Worm (Caenorhabditis elegans) whole organism, young adult: ENCODE measurements around the gene C06H5.8.
A peak's percentile ranks its signal among the peaks of the same experiment; 100 is the strongest.

Experiments used
- B0019.2 ChIP-seq: fragments of 200-800 bp; sonication (Bioruptor generic); conservative IDR thresholded peaks from 2 replicates; pipeline ENCODE4 v1.3.6; 2022; ENCODE audit warnings: missing genetic modification reagents, missing genetic modification characterization, missing compliant biosample characterization
- D2030.7 ChIP-seq: fragments of 200-800 bp; sonication (Bioruptor generic); IDR thresholded peaks from 2 replicates; pipeline ENCODE4 v1.3.6; 2022; ENCODE audit warnings: missing genetic modification reagents, missing genetic modification characterization, missing compliant biosample characterization
- F10E7.11 ChIP-seq: sonication (generic microtip); optimal IDR thresholded peaks from 2 replicates; lab custom pipeline; 2017; ENCODE audit warnings: mild to moderate bottlenecking, missing genetic modification characterization, moderate library complexity, missing compliant biosample characterization
- F57C9.4 ChIP-seq: sonication (generic microtip); optimal IDR thresholded peaks from 2 replicates; lab custom pipeline; 2017; ENCODE audit warnings: mild to moderate bottlenecking, missing genetic modification characterization, missing compliant biosample characterization
- K11D2.4 ChIP-seq: fragments of 200-800 bp; sonication (Bioruptor generic); IDR thresholded peaks from 2 replicates; pipeline ENCODE4 v1.3.6; 2022; ENCODE audit warnings: missing genetic modification reagents, missing genetic modification characterization, missing compliant biosample characterization
- Y67H2A.10 ChIP-seq: fragments of 200-800 bp; sonication (Bioruptor generic); conservative IDR thresholded peaks from 2 replicates; pipeline ENCODE4 v1.3.6; 2022; ENCODE audit warnings: missing genetic modification reagents, missing genetic modification characterization, missing compliant biosample characterization
- ZK185.1 ChIP-seq: sonication (generic microtip); optimal IDR thresholded peaks from 2 replicates; lab custom pipeline; 2016; ENCODE audit warnings: mild to moderate bottlenecking, missing genetic modification characterization, missing compliant biosample characterization; ENCODE audit not compliant: poor library complexity, severe bottlenecking
- akir-1 ChIP-seq: fragments of 200-800 bp; sonication (Bioruptor generic); optimal IDR thresholded peaks from 2 replicates; lab custom pipeline; 2018; ENCODE audit warnings: mild to moderate bottlenecking, missing genetic modification characterization, moderate library complexity, missing compliant biosample characterization
- atf-7 ChIP-seq: sonication (generic microtip); optimal IDR thresholded peaks from 2 replicates; lab custom pipeline; 2017; ENCODE audit warnings: mild to moderate bottlenecking, missing genetic modification characterization, missing compliant biosample characterization
- attf-3 ChIP-seq: fragments of 200-800 bp; sonication (Bioruptor generic); conservative IDR thresholded peaks from 2 replicates; pipeline ENCODE4 v1.3.6; 2022; ENCODE audit warnings: missing genetic modification reagents, missing genetic modification characterization, missing compliant biosample characterization
- bed-2 ChIP-seq: fragments of 200-800 bp; sonication (Bioruptor generic); IDR thresholded peaks from 2 replicates; pipeline ENCODE4 v1.3.6; 2022; ENCODE audit warnings: missing genetic modification reagents, missing genetic modification characterization, missing compliant biosample characterization
- ceh-58 ChIP-seq: fragments of 200-800 bp; sonication (Bioruptor generic); IDR thresholded peaks from 2 replicates; pipeline ENCODE4 v1.3.6; 2022; ENCODE audit warnings: missing genetic modification characterization, missing compliant biosample characterization
- ceh-79 ChIP-seq: sonication (generic microtip); optimal IDR thresholded peaks from 2 replicates; lab custom pipeline; 2017; ENCODE audit warnings: mild to moderate bottlenecking, missing genetic modification characterization, missing compliant biosample characterization
- dox-1 ChIP-seq: fragments of 200-800 bp; sonication (Bioruptor generic); IDR thresholded peaks from 2 replicates; pipeline ENCODE4 v1.3.6; 2022; ENCODE audit warnings: missing genetic modification reagents, missing genetic modification characterization, missing compliant biosample characterization
- dpff-1 ChIP-seq: sonication (generic microtip); optimal IDR thresholded peaks from 2 replicates; lab custom pipeline; 2017; ENCODE audit warnings: mild to moderate bottlenecking, missing genetic modification characterization, missing compliant biosample characterization
- egl-44 ChIP-seq: fragments of 200-800 bp; sonication (Bioruptor generic); IDR thresholded peaks from 2 replicates; pipeline ENCODE4 v1.3.6; 2022; ENCODE audit warnings: missing genetic modification reagents, missing genetic modification characterization, missing compliant biosample characterization
- egrh-3 ChIP-seq: fragments of 200-800 bp; sonication (Bioruptor generic); IDR thresholded peaks from 2 replicates; pipeline ENCODE4 v1.3.6; 2022; ENCODE audit warnings: missing genetic modification reagents, missing genetic modification characterization, missing compliant biosample characterization
- ekl-4 ChIP-seq: fragments of 200-800 bp; sonication (Bioruptor generic); IDR thresholded peaks from 2 replicates; pipeline ENCODE4 v1.3.6; 2022; ENCODE audit warnings: missing genetic modification reagents, missing genetic modification characterization, missing compliant biosample characterization
- fkh-3 ChIP-seq: sonication (generic microtip); optimal IDR thresholded peaks from 2 replicates; lab custom pipeline; 2016; ENCODE audit warnings: mild to moderate bottlenecking, missing genetic modification characterization, missing compliant biosample characterization
- gei-17 ChIP-seq: fragments of 200-800 bp; sonication (Bioruptor generic); optimal IDR thresholded peaks from 2 replicates; lab custom pipeline; 2018; ENCODE audit warnings: mild to moderate bottlenecking, missing genetic modification characterization, missing compliant biosample characterization
- madf-10 ChIP-seq: sonication (generic microtip); optimal IDR thresholded peaks from 2 replicates; lab custom pipeline; 2016; ENCODE audit warnings: mild to moderate bottlenecking, missing genetic modification characterization, missing compliant biosample characterization
- madf-3 ChIP-seq: fragments of 200-800 bp; sonication (Bioruptor generic); IDR thresholded peaks from 2 replicates; pipeline ENCODE4 v1.3.6; 2022; ENCODE audit warnings: missing genetic modification reagents, missing genetic modification characterization, missing compliant biosample characterization
- mcd-1 ChIP-seq: fragments of 200-800 bp; sonication (Bioruptor generic); IDR thresholded peaks from 2 replicates; pipeline ENCODE4 v1.3.6; 2022; ENCODE audit warnings: missing genetic modification reagents, missing genetic modification characterization, missing compliant biosample characterization
- nhr-27 ChIP-seq: fragments of 200-800 bp; sonication (Bioruptor generic); optimal IDR thresholded peaks from 2 replicates; lab custom pipeline; 2018; ENCODE audit warnings: mild to moderate bottlenecking, missing genetic modification characterization, moderate library complexity, missing compliant biosample characterization
- pbrm-1 ChIP-seq: fragments of 200-800 bp; sonication (Bioruptor generic); IDR thresholded peaks from 2 replicates; pipeline ENCODE4 v1.3.6; 2022; ENCODE audit warnings: missing genetic modification reagents, missing genetic modification characterization, missing compliant biosample characterization
- rcor-1 ChIP-seq: fragments of 200-800 bp; sonication (Bioruptor generic); IDR thresholded peaks from 2 replicates; pipeline ENCODE4 v1.3.6; 2022; ENCODE audit warnings: missing genetic modification reagents, missing genetic modification characterization, missing compliant biosample characterization
- snpc-1.3 ChIP-seq: sonication (generic microtip); optimal IDR thresholded peaks from 2 replicates; lab custom pipeline; 2017; ENCODE audit warnings: missing genetic modification characterization, mild to moderate bottlenecking, missing compliant biosample characterization, antibody characterized with exemption, moderate library complexity, missing genotype, missing genetic modification reagents; ENCODE audit not compliant: insufficient read depth
- snpc-3.4 ChIP-seq: sonication (generic microtip); optimal IDR thresholded peaks from 2 replicates; lab custom pipeline; 2017; ENCODE audit warnings: missing genetic modification characterization, mild to moderate bottlenecking, missing compliant biosample characterization, antibody characterized with exemption, moderate library complexity, missing genotype, missing genetic modification reagents
- snpc-4 ChIP-seq, 5 experiments: fragments of 150-350 bp in 1 of 5; sonication (generic microtip) in 4 of 5; optimal IDR thresholded peaks; 2 replicates each; lab custom pipeline; 2014 to 2018; ENCODE audit warnings: missing genetic modification characterization in 5 of 5, missing biosample characterization in 3 of 5, antibody characterized with exemption in 2 of 5, mild to moderate bottlenecking in 2 of 5, missing compliant biosample characterization in 2 of 5, missing genotype in 2 of 5, moderate library complexity in 2 of 5, missing genetic modification reagents in 1 of 5
- sptf-2 ChIP-seq: fragments of 200-800 bp; sonication (Bioruptor generic); optimal IDR thresholded peaks from 2 replicates; lab custom pipeline; 2018; ENCODE audit warnings: mild to moderate bottlenecking, missing genetic modification characterization, missing compliant biosample characterization
- zfh-2 ChIP-seq: fragments of 200-800 bp; sonication (Bioruptor generic); conservative IDR thresholded peaks from 2 replicates; pipeline ENCODE4 v1.3.6; 2022; ENCODE audit warnings: missing genetic modification reagents, missing genetic modification characterization, missing compliant biosample characterization
- ztf-18 ChIP-seq: sonication (generic microtip); optimal IDR thresholded peaks from 2 replicates; lab custom pipeline; 2016; ENCODE audit warnings: missing genotype, mild to moderate bottlenecking, missing genetic modification characterization, missing compliant biosample characterization
- ztf-22 ChIP-seq: fragments of 200-800 bp; sonication (Bioruptor generic); optimal IDR thresholded peaks from 2 replicates; lab custom pipeline; 2018; ENCODE audit warnings: mild to moderate bottlenecking, missing genetic modification characterization, moderate library complexity, missing compliant biosample characterization
- ztf-25 ChIP-seq: fragments of 200-800 bp; sonication (Bioruptor generic); IDR thresholded peaks from 2 replicates; pipeline ENCODE4 v1.3.6; 2022; ENCODE audit warnings: missing genetic modification reagents, missing genetic modification characterization, missing compliant biosample characterization
- ztf-6 ChIP-seq: fragments of 200-800 bp; sonication (Bioruptor generic); IDR thresholded peaks from 2 replicates; pipeline ENCODE4 v1.3.6; 2022; ENCODE audit warnings: missing genetic modification reagents, missing genetic modification characterization, missing compliant biosample characterization

The C06H5.8 gene

ce11 chrV:17952280-17952679 is 33.5 kb downstream of the C06H5.8 start:
- 0 out of 2 replicates have a peak, but pooled peaks have one; percentile 16 for TF ChIP-seq ztf-25
- no peak for TF ChIP-seq atf-7 (tag; lab: Kevin White, UChicago)
- TF ChIP-seq zfh-2 (GFP tag; lab: Robert Waterston, UW), result peak; percentile 51; the same call in 1 of the 2 replicates

ce11 chrV:17956109-17956508 is 37.3 kb downstream of the C06H5.8 start:
- no peak for TF ChIP-seq ztf-22
- TF ChIP-seq zfh-2 (GFP tag; lab: Robert Waterston, UW), result peak; percentile 44; the same call in 1 of the 2 replicates
- peak; percentile 57; the same call in 1 of the 2 replicates for TF ChIP-seq egrh-3

DNA sequence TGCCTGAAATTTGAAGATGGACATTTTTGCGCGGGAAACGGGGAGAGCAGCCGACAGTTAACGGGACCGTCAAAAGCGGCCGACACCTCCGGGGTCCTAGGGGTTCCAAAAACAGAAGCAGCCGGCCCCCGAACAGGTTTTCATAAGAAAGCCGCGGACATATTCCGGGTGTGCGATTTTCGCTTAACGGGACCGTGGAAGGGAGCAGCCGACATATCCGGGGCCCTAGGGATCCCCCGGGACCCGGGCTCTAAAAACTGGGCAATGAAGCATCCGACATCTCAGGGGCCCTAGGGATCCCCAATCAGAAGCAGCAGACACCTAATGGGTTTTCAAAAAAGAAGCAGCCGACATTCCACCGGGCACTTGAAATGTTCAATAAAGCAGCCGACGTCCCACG is 43.7 kb downstream of the C06H5.8 start:
- TF ChIP-seq dox-1 (GFP tag; lab: Robert Waterston, UW) (0 out of 2 replicates have a peak, but pooled peaks have one; percentile 20), ZK185.1 (tag; lab: Kevin White, UChicago) (no peak), ztf-18 (tag; lab: Kevin White, UChicago) (no peak), pbrm-1 (0 out of 2 replicates have a peak, but pooled peaks have one; percentile 38), fkh-3 (tag; lab: Kevin White, UChicago) (no peak), ztf-6 (GFP tag; lab: Robert Waterston, UW) (no peak), zfh-2 (GFP tag; lab: Robert Waterston, UW) (peak; percentile 85), ekl-4 (0 out of 2 replicates have a peak, but pooled peaks have one; percentile 35), mcd-1 (0 out of 2 replicates have a peak, but pooled peaks have one; percentile 6), gei-17 (GFP tag; lab: Kevin White, UChicago) (no peak), ceh-58 (GFP tag; lab: Robert Waterston, UW) (0 out of 2 replicates have a peak, but pooled peaks have one; percentile 68), madf-10 (tag; lab: Kevin White, UChicago) (no peak), nhr-27 (tag; lab: Kevin White, UChicago) (no peak), akir-1 (GFP tag; lab: Kevin White, UChicago) (no peak), attf-3 (no peak), snpc-4 (GFP tag; optimal IDR thresholded peaks at IDR 0.05; lab: Kevin White, UChicago) (no peak), snpc-4 (tag; optimal IDR thresholded peaks at IDR 0.05; lab: Kevin White, UChicago) (peak in 1 of 4 experiments; percentile 28)

- TF ChIP-seq madf-3 (GFP tag; lab: Robert Waterston, UW) (no peak), B0019.2 (no peak), Y67H2A.10 (no peak), egl-44 (no peak), F10E7.11 (no peak), fkh-3 (tag; lab: Kevin White, UChicago) (no peak), snpc-1.3 (tag; lab: Kevin White, UChicago) (no peak), dpff-1 (no peak), bed-2 (GFP tag; lab: Robert Waterston, UW) (no peak), K11D2.4 (no peak), F57C9.4 (tag; lab: Kevin White, UChicago) (no peak), snpc-3.4 (no peak), D2030.7 (GFP tag; lab: Robert Waterston, UW) (no peak), rcor-1 (no peak), sptf-2 (GFP tag; lab: Kevin White, UChicago) (no peak), ceh-79 (tag; lab: Kevin White, UChicago) (no peak)
- TF ChIP-seq, all 124 proteins: peak for 0
Measured at ce11 chrV:17966747-17967146, 47.9 kb downstream of the C06H5.8 start, which contains the start of gene gck-3. Gene gck-3 (minus strand): TSS chrV:17966847.
